Worm (Caenorhabditis elegans) whole organism, L4/young adult: ENCODE measurements around the gene Y39F10A.1.
"Not testable (repeated sequence)": the region's sequence is repeated elsewhere in the genome, so short reads cannot be mapped to it uniquely, and the experiment has no call there.

Experiments used
- W03F9.2 ChIP-seq: fragments of 150-350 bp; optimal IDR thresholded peaks from 2 replicates; lab custom pipeline; 2014; ENCODE audit warnings: missing biosample characterization, missing genetic modification characterization
- dao-5 ChIP-seq: sonication (generic microtip); optimal IDR thresholded peaks from 2 replicates; lab custom pipeline; 2016; ENCODE audit warnings: missing genotype, missing genetic modification characterization, moderate library complexity, missing compliant biosample characterization
- him-1 ChIP-seq: sonication (generic microtip); optimal IDR thresholded peaks from 2 replicates; lab custom pipeline; 2016; ENCODE audit warnings: missing genotype, missing genetic modification reagents, missing genetic modification characterization, missing compliant biosample characterization

Y39F10A.1 gene

DNA sequence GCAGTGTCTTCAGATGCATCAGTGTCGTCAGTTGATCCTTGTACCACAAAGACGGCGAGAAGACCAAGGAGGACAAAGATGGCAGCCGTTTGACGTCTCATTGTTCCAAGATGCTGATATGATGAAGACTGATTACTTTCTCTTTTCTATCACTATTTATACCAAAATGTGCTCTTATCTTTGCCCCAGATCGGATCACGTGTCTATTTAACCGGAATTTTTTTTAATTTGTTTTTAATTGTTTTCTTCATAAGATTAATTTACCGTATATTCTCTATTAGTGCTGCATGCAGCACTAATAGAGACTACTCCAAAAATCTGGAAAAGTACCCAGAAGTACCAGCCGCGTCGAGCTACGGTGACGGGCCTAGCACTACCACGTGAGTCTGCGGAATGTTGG, 39.6 kb downstream of the Y39F10A.1 start, which contains the start of gene msrp-3:
TSS of gene msrp-3 (minus strand) at position 101 of the 400 bp plus-strand sequence.
- TF ChIP-seq him-1 (tag; lab: Kevin White, UChicago) (no peak), dao-5 (tag; lab: Kevin White, UChicago) (no peak), W03F9.2 (tag; lab: Kevin White, UChicago) (no peak)

DNA sequence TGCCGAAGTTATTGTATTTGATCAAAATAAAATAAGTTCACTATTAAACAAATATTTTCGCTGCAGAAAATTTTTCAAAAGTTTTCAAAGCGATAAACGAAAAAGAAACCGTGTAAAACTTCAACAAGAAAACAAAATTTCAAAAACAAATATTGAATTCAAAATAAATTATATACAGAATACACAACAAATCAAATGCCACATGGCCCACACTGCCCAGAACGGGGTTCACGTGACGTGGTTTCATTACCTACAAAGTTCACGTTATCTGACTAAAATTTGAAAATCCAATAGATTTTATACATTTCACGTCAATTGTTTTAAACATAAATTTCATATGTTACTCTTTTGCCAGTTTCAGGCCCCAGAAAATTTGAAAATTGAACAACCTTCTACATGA, 45.4 kb downstream of the Y39F10A.1 start, which contains the start of gene F46F5.7:
TSS of gene F46F5.7 (minus strand) at position 101 of the 400 bp plus-strand sequence.
- TF ChIP-seq dao-5 (tag; lab: Kevin White, UChicago) = no peak

DNA sequence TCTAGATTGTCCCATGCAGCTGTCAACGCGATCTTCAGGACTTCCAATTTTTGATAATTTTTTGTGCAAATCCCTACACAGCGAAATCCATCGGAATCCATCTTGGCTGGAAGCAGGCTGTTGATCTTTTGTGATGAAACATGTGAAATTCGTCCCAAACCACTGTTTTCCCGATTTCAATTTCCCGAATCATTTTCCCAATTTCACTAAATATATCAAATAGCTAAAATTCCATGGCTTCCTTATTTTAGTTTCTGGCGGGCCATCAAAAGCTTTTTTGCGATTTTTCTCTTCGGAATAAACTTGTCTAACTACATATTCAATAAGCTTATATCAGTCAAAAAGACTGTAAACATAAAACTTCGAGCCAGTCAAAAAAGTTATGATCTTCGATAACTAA, 46.4 kb downstream of the Y39F10A.1 start, which contains the start of gene F46F5.8:
TSS of gene F46F5.8 (minus strand) at position 101 of the 400 bp plus-strand sequence.
- no peak for TF ChIP-seq W03F9.2 (tag; lab: Kevin White, UChicago)

DNA sequence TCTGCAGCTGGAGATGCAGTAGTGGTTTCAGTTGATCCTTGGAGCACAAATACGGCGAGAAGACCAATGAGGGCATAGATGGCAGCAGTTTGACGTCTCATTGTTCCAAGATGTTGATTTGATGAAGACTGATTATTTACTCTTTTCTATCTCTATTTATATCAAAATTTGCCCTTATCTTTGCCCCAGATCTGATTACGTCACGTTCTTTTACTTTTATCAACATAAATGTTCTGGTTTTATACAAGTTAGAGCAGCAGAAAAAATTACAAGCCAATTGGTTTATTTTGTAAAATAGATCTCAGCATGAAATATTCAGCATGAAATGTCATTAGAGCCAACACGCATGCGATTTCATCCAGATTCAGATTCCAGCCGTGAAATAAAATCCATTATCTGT, 47.6 kb downstream of the Y39F10A.1 start, which contains the start of gene msrp-4:
TSS of gene msrp-4 (minus strand) at position 101 of the 400 bp plus-strand sequence.
- TF ChIP-seq dao-5, him-1, W03F9.2 (tag; lab: Kevin White, UChicago): not testable (repeated sequence)

DNA sequence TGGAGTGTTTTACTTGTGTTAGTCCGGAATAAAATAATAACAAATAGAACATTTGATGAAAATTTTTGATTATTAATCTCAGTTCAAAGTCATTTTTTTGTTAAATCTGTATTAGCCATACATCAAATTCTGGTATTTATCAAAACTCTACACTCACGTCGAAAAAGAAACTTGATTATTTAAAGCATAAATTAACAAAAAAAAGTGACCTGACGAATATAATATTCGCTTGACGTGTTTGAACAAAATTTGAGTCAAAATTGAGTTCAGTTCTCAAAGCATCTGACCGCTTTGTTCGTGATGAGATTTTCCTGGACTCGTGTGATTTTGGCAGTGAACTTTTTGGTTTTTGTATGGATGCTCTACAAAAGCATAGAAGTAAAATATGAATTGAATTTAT, 48.4 kb downstream of the Y39F10A.1 start, which contains the start of gene F46F5.10:
TSS of gene F46F5.10 (plus strand) at position 301 of the 400 bp plus-strand sequence.
- TF ChIP-seq dao-5 (tag; lab: Kevin White, UChicago) (no peak), W03F9.2 (tag; lab: Kevin White, UChicago) (no peak), him-1 (tag; lab: Kevin White, UChicago) (no peak)

DNA sequence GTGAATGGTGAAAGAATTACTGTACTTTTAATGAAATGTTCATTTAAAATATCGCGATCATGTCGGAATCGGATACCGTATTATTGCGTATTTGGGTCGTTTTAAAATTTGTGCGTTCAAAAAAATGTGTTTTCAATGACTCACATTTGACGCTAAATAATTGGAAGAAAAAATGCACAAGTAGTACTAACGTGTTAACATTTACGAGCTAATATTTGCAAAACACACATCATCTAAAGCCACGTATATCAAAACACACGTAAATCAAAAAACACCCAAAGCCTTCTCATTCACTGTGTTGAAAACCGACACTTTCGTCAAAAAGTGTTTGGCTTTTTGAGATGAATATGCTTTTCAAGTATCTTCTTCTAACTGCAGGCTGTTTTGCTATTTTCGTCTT, 50.4 kb downstream of the Y39F10A.1 start, which contains the start of gene F28A10.1:
TSS of gene F28A10.1 (plus strand) at position 301 of the 400 bp plus-strand sequence.
- no peak for TF ChIP-seq W03F9.2 (tag; lab: Kevin White, UChicago)
- TF ChIP-seq dao-5 (tag; lab: Kevin White, UChicago) = no peak
- no peak for TF ChIP-seq him-1 (tag; lab: Kevin White, UChicago)
